Fruit fly (Drosophila melanogaster) whole organism, pupa: ENCODE data around the gene Gr85a.

ENCODE experiments used
- CG14655 ChIP-seq: fragments of 200-800 bp; sonication (Bioruptor generic); optimal IDR thresholded peaks from 3 replicates; lab custom pipeline; 2017; ENCODE audit warnings: mild to moderate bottlenecking, missing biosample characterization, missing genetic modification reagents, missing genetic modification characterization
- CG17806 ChIP-seq: fragments of 200-800 bp; sonication (Bioruptor generic); optimal IDR thresholded peaks from 2 replicates; lab custom pipeline; 2018; ENCODE audit warnings: missing biosample characterization, mild to moderate bottlenecking, missing genetic modification characterization, moderate library complexity
- CG32121 ChIP-seq: fragments of 200-800 bp; sonication (Bioruptor generic); IDR thresholded peaks from 2 replicates; pipeline ENCODE4 v1.3.6; 2022; ENCODE audit warnings: missing biosample characterization, missing genetic modification characterization
- CG8159 ChIP-seq: fragments of 200-800 bp; sonication (Bioruptor generic); optimal IDR thresholded peaks from 3 replicates; lab custom pipeline; 2018; ENCODE audit warnings: missing biosample characterization, mild to moderate bottlenecking, missing genetic modification characterization, moderate library complexity
- CG8301 ChIP-seq: fragments of 200-800 bp; sonication (Bioruptor generic); optimal IDR thresholded peaks from 2 replicates; lab custom pipeline; 2018; ENCODE audit warnings: missing biosample characterization, mild to moderate bottlenecking, missing genetic modification characterization
- CG9948 ChIP-seq: fragments of 200-800 bp; sonication (Bioruptor generic); optimal IDR thresholded peaks from 2 replicates; lab custom pipeline; 2018; ENCODE audit warnings: missing biosample characterization, mild to moderate bottlenecking, missing genetic modification characterization, moderate library complexity
- D1 ChIP-seq: fragments of 200-800 bp; sonication (Bioruptor generic); optimal IDR thresholded peaks from 2 replicates; lab custom pipeline; 2018; ENCODE audit warnings: missing biosample characterization, mild to moderate bottlenecking, missing genetic modification characterization, moderate library complexity
- Ets98B ChIP-seq: fragments of 200-800 bp; sonication (Bioruptor generic); IDR thresholded peaks from 2 replicates; pipeline ENCODE4 v1.3.6; 2022; ENCODE audit warnings: missing biosample characterization, missing genetic modification characterization
- Pif1A ChIP-seq: fragments of 200-800 bp; sonication (Bioruptor generic); optimal IDR thresholded peaks from 3 replicates; lab custom pipeline; 2016; ENCODE audit warnings: missing biosample characterization, missing genetic modification characterization
- Pif1B ChIP-seq: fragments of 200-800 bp; sonication (Bioruptor generic); optimal IDR thresholded peaks from 3 replicates; lab custom pipeline; 2016; ENCODE audit warnings: missing biosample characterization, missing genetic modification characterization
- Snoo ChIP-seq: fragments of 200-800 bp; sonication (Bioruptor generic); optimal IDR thresholded peaks from 3 replicates; lab custom pipeline; 2017; ENCODE audit warnings: missing biosample characterization, mild to moderate bottlenecking, missing genetic modification characterization, inconsistent platforms
- gl ChIP-seq: fragments of 200-800 bp; sonication (Bioruptor generic); optimal IDR thresholded peaks from 2 replicates; lab custom pipeline; 2018; ENCODE audit warnings: missing biosample characterization, mild to moderate bottlenecking, missing genetic modification characterization
- rn ChIP-seq: fragments of 200-800 bp; sonication (Bioruptor generic); IDR thresholded peaks from 2 replicates; pipeline ENCODE4 v1.3.6; 2022; ENCODE audit warnings: missing biosample characterization, missing genetic modification characterization

DNA sequence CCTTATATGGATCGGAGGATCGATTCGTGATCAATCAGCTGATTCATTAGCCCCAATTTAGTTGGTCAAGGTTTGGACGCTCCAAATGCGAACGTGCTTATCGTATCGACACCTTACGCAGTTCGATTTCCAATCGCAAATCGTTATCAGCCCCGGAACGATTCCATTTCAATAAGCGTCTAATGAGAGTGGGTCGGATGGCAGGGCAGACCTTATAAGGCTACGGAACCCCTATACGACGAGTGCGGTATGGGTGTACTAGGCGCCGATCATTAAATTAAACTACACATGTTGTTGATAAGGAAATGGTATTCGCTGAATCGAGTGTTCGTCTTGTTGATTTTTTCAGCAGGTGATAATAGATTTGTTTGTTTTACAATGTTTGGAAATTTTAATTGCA lies 39.2 kb upstream of the Gr85a start:
- TF ChIP-seq gl (tag; lab: Kevin White, UChicago) = no peak
- no peak for TF ChIP-seq Pif1A (GFP tag; lab: Kevin White, UChicago)
- no peak for TF ChIP-seq rn (GFP tag; lab: Robert Waterston, UW)
- no peak for TF ChIP-seq D1
- TF ChIP-seq Snoo (tag; lab: Kevin White, UChicago) = no peak
- no peak for TF ChIP-seq CG8301 (tag; lab: Kevin White, UChicago)
- TF ChIP-seq Pif1B (GFP tag; lab: Kevin White, UChicago) = no peak
- no peak for TF ChIP-seq CG17806
- TF ChIP-seq CG9948 (tag; lab: Kevin White, UChicago) = no peak
- TF ChIP-seq CG14655 (GFP tag; lab: Kevin White, UChicago) = no peak
- TF ChIP-seq Ets98B (GFP tag; lab: Robert Waterston, UW) = no peak
- TF ChIP-seq CG8159 (tag; lab: Kevin White, UChicago) = no peak
- no peak for TF ChIP-seq CG32121 (GFP tag; lab: Robert Waterston, UW)
